Fruit fly (Drosophila melanogaster): Measurements from ENCODE around the gene Rab9D.
"Not testable (repeated sequence)": the region's sequence is repeated elsewhere in the genome, so short reads cannot be mapped to it uniquely, and the experiment has no call there.

- not testable (repeated sequence) for TF ChIP-seq CG3032 (tag; optimal IDR thresholded peaks at IDR 0.05); topi (GFP tag; optimal IDR thresholded peaks at IDR 0.05); dsx (GFP tag; optimal IDR thresholded peaks at IDR 0.05; ENCODE audit: poor library complexity, severe bottlenecking); CG6163 (GFP tag; IDR thresholded peaks at IDR 0.05); Hr38 (GFP tag; optimal IDR thresholded peaks at IDR 0.05); pdm3 (GFP tag; optimal IDR thresholded peaks at IDR 0.05); OdsH (GFP tag; optimal IDR thresholded peaks at IDR 0.05)
These were observed 34.2 kb downstream of the Rab9D start, which contains the start of gene Rab9Db for dm6 chrX:10623125-10623524.

All from whole organism, prepupa.